Worm (Caenorhabditis elegans) whole organism, early embryonic: ENCODE data around the gene F26D2.3.

Experiments
- B0310.2 ChIP-seq: sonication (generic microtip); optimal IDR thresholded peaks from 2 replicates; lab custom pipeline; 2016; ENCODE audit warnings: mild to moderate bottlenecking, missing genetic modification characterization, missing compliant biosample characterization
- F13C5.2 ChIP-seq: sonication (generic microtip); optimal IDR thresholded peaks from 2 replicates; lab custom pipeline; 2017; ENCODE audit warnings: mild to moderate bottlenecking, missing genetic modification characterization, inconsistent platforms, missing compliant biosample characterization
- aly-1 ChIP-seq: sonication (generic microtip); optimal IDR thresholded peaks from 2 replicates; lab custom pipeline; 2016; ENCODE audit warnings: missing genetic modification characterization, missing compliant biosample characterization
- ceh-13 ChIP-seq: fragments of 200-800 bp; sonication (Bioruptor generic); optimal IDR thresholded peaks from 2 replicates; lab custom pipeline; 2018; ENCODE audit warnings: mild to moderate bottlenecking, missing genetic modification characterization, missing compliant biosample characterization
- ceh-36 ChIP-seq: sonication (generic microtip); optimal IDR thresholded peaks from 2 replicates; lab custom pipeline; 2016; ENCODE audit warnings: missing genetic modification characterization, inconsistent platforms, missing compliant biosample characterization
- ets-7 ChIP-seq: sonication (generic microtip); optimal IDR thresholded peaks from 2 replicates; lab custom pipeline; 2016; ENCODE audit warnings: missing genotype, missing genetic modification characterization, missing compliant biosample characterization
- hmbx-1 ChIP-seq: sonication (generic microtip); optimal IDR thresholded peaks from 2 replicates; lab custom pipeline; 2016; ENCODE audit warnings: mild to moderate bottlenecking, missing genetic modification characterization, missing compliant biosample characterization
- hmg-4 ChIP-seq: fragments of 200-800 bp; sonication (Bioruptor generic); optimal IDR thresholded peaks from 2 replicates; lab custom pipeline; 2018; ENCODE audit warnings: mild to moderate bottlenecking, missing genetic modification characterization, missing compliant biosample characterization
- hnd-1 ChIP-seq: sonication (generic microtip); optimal IDR thresholded peaks from 2 replicates; lab custom pipeline; 2016; ENCODE audit warnings: missing genetic modification characterization, missing compliant biosample characterization
- scrt-1 ChIP-seq: fragments of 200-800 bp; sonication (Bioruptor generic); IDR thresholded peaks from 2 replicates; pipeline ENCODE4 v1.3.6; 2022; ENCODE audit warnings: missing genetic modification characterization, missing compliant biosample characterization
- sea-1 ChIP-seq: fragments of 200-800 bp; sonication (Bioruptor generic); conservative IDR thresholded peaks from 2 replicates; pipeline ENCODE4 v1.3.6; 2022; ENCODE audit warnings: missing genetic modification characterization, missing compliant biosample characterization
- tbx-11 ChIP-seq: fragments of 200-800 bp; sonication (Bioruptor generic); IDR thresholded peaks from 2 replicates; pipeline ENCODE4 v1.3.6; 2022; ENCODE audit warnings: missing genetic modification characterization, missing compliant biosample characterization
- tbx-37 ChIP-seq: fragments of 200-800 bp; sonication (Bioruptor generic); conservative IDR thresholded peaks from 2 replicates; pipeline ENCODE4 v1.3.6; 2022; ENCODE audit warnings: missing genetic modification reagents, missing genetic modification characterization, missing compliant biosample characterization
- tra-4 ChIP-seq: sonication (generic microtip); optimal IDR thresholded peaks from 2 replicates; lab custom pipeline; 2017; ENCODE audit warnings: missing genetic modification characterization, missing compliant biosample characterization

The F26D2.3 gene

ce11 chrV:16459377-16459776 is 51.6 kb downstream of the F26D2.3 start:
- no peak for TF ChIP-seq ceh-36 (tag; lab: Kevin White, UChicago)
- no peak for TF ChIP-seq ets-7 (tag; lab: Kevin White, UChicago)
- TF ChIP-seq tbx-11 (GFP tag; lab: Robert Waterston, UW): no peak
- TF ChIP-seq tbx-37 (GFP tag; lab: Robert Waterston, UW): no peak
- TF ChIP-seq hmbx-1 (tag; lab: Kevin White, UChicago): no peak
- TF ChIP-seq hnd-1 (tag; lab: Kevin White, UChicago): no peak
- no peak for TF ChIP-seq ceh-13 (GFP tag; lab: Kevin White, UChicago)
- TF ChIP-seq aly-1 (tag; lab: Kevin White, UChicago): no peak
- no peak for TF ChIP-seq F13C5.2 (tag; lab: Kevin White, UChicago)
- TF ChIP-seq B0310.2 (tag; lab: Kevin White, UChicago): no peak
- TF ChIP-seq tra-4 (tag; lab: Kevin White, UChicago): no peak
- no peak for TF ChIP-seq scrt-1 (GFP tag; lab: Robert Waterston, UW)
- no peak for TF ChIP-seq sea-1 (GFP tag; lab: Robert Waterston, UW)
- TF ChIP-seq hmg-4 (GFP tag; lab: Kevin White, UChicago): no peak
